Worm (Caenorhabditis elegans): ENCODE measurements around the gene pals-17.

DNA sequence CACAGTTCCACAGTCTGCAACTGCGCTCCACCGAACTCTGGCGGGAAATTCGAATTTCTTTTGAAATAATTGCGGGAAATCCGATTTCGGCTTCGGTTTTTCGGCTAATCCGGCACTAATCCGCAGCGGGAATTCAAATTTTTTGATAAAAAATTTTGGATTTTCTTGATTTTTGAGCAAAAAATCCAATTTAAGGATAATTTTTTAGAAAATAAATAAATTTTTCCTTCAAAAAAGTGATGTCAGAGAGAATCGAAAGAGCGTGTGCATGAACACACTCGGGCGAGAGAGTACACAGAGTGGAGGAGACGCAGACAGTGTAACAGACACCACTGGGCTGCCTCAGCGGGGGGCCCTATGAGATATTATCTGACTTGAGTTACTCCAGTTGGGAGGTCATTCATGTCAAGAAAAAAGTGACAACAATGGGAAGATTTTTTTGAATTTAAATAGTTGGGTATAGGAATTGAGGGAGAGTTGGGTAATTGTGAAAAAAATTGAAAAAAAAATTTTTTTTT lies 38.3 kb upstream of the pals-17 start:
- no peak for TF ChIP-seq ttx-3 (tag; optimal IDR thresholded peaks at IDR 0.05)
- TF ChIP-seq sox-4 (tag; optimal IDR thresholded peaks at IDR 0.05), result no peak
- TF ChIP-seq nhr-11 (tag; optimal IDR thresholded peaks at IDR 0.05), result no peak
- TF ChIP-seq unc-3 (GFP tag; conservative IDR thresholded peaks at IDR 0.05), result no peak
- no peak for TF ChIP-seq unc-3 (tag; optimal IDR thresholded peaks at IDR 0.05)
- TF ChIP-seq K02D7.2 (tag; optimal IDR thresholded peaks at IDR 0.05), result no peak
- TF ChIP-seq pha-4 (tag; optimal IDR thresholded peaks at IDR 0.05), result no peak
- TF ChIP-seq ama-1 (optimal IDR thresholded peaks at IDR 0.05), result no peak
- no peak for TF ChIP-seq syd-9 (tag; optimal IDR thresholded peaks at IDR 0.05)
- no peak for TF ChIP-seq ceh-30 (tag; optimal IDR thresholded peaks at IDR 0.05)
- no peak for TF ChIP-seq hlh-30 (tag; optimal IDR thresholded peaks at IDR 0.05; ENCODE audit: insufficient read depth)
- TF ChIP-seq pqm-1 (tag; optimal IDR thresholded peaks at IDR 0.05), result no peak

All from whole organism, late embryonic.